Worm (Caenorhabditis elegans) whole organism, young adult: ENCODE measurements around the gene Y55F3AM.9.

ENCODE experiments used
- B0019.2 ChIP-seq: fragments of 200-800 bp; sonication (Bioruptor generic); conservative IDR thresholded peaks from 2 replicates; pipeline ENCODE4 v1.3.6; 2022; ENCODE audit warnings: missing genetic modification reagents, missing genetic modification characterization, missing compliant biosample characterization
- B0035.1 ChIP-seq: sonication (generic microtip); optimal IDR thresholded peaks from 2 replicates; lab custom pipeline; 2016; ENCODE audit warnings: missing genetic modification characterization, mild to moderate bottlenecking, missing compliant biosample characterization, missing genotype, missing genetic modification reagents
- Y53F4B.3 ChIP-seq: fragments of 200-800 bp; sonication (Bioruptor generic); IDR thresholded peaks from 2 replicates; pipeline ENCODE4 v1.3.6; 2022; ENCODE audit warnings: missing genetic modification reagents, missing genetic modification characterization, missing compliant biosample characterization
- attf-5 ChIP-seq: fragments of 200-800 bp; sonication (Bioruptor generic); optimal IDR thresholded peaks from 2 replicates; lab custom pipeline; 2018; ENCODE audit warnings: mild to moderate bottlenecking, missing genetic modification characterization, missing compliant biosample characterization
- ceh-40 ChIP-seq: fragments of 200-800 bp; sonication (Bioruptor generic); IDR thresholded peaks from 2 replicates; pipeline ENCODE4 v1.3.6; 2022; ENCODE audit warnings: missing genetic modification characterization, missing compliant biosample characterization
- die-1 ChIP-seq: sonication (generic microtip); optimal IDR thresholded peaks from 2 replicates; lab custom pipeline; 2016; ENCODE audit warnings: missing genotype, mild to moderate bottlenecking, missing genetic modification characterization, missing compliant biosample characterization
- ets-4 ChIP-seq: fragments of 200-800 bp; sonication (Bioruptor generic); optimal IDR thresholded peaks from 2 replicates; lab custom pipeline; 2018; ENCODE audit warnings: mild to moderate bottlenecking, missing genetic modification characterization, missing compliant biosample characterization
- hlh-12 ChIP-seq: sonication (generic microtip); optimal IDR thresholded peaks from 2 replicates; lab custom pipeline; 2016; ENCODE audit warnings: missing genetic modification characterization, missing compliant biosample characterization
- lir-1 ChIP-seq: fragments of 200-800 bp; sonication (Bioruptor generic); conservative IDR thresholded peaks from 2 replicates; pipeline ENCODE4 v1.3.6; 2022; ENCODE audit warnings: missing genetic modification reagents, missing genetic modification characterization, missing compliant biosample characterization
- nhr-80 ChIP-seq: sonication (generic microtip); optimal IDR thresholded peaks from 2 replicates; lab custom pipeline; 2016; ENCODE audit warnings: missing genetic modification characterization, missing compliant biosample characterization
- snpc-3.4 ChIP-seq: sonication (generic microtip); optimal IDR thresholded peaks from 2 replicates; lab custom pipeline; 2017; ENCODE audit warnings: missing genetic modification characterization, mild to moderate bottlenecking, missing compliant biosample characterization, antibody characterized with exemption, moderate library complexity, missing genotype, missing genetic modification reagents
- unc-62 ChIP-seq: fragments of 150-350 bp; optimal IDR thresholded peaks from 2 replicates; lab custom pipeline; 2014; ENCODE audit warnings: missing biosample characterization, missing genetic modification reagents, missing genetic modification characterization

DNA sequence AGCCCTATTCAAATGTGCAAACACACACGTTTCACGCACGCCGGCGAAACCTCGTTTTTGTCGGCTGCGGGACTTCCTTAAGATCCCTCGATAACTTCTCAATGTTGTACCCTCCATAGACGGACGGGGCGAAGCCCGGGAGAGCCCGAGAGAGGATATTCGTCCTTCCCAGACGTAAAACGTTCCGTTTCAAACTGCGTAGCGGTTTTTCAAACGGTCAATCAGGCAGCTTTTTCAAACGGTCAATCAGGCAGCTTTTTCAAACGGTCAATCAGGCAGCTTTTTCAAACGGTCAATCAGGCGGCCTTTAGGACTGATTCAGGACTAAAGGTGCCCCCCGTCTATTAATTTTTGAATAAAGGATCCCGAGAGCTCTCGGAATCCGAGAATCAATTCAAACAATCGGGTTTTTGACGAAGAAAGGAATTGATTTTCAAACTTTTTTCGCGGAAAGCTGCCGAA is 18.3 kb downstream of the Y55F3AM.9 start:
- TF ChIP-seq die-1 (tag; lab: Kevin White, UChicago): peak; percentile 71
- peak; percentile 76 for TF ChIP-seq B0019.2 (GFP tag; lab: Robert Waterston, UW)
- no peak for TF ChIP-seq B0035.1
- TF ChIP-seq unc-62 (GFP tag; lab: Kevin White, UChicago): no peak
- TF ChIP-seq hlh-12 (tag; lab: Kevin White, UChicago): peak; percentile 6
- TF ChIP-seq snpc-3.4 (tag; lab: Kevin White, UChicago): peak; percentile 98
- TF ChIP-seq attf-5: peak; percentile 4
- no peak for TF ChIP-seq ceh-40 (GFP tag; lab: Robert Waterston, UW)
- TF ChIP-seq lir-1: peak; percentile 68
- no peak for TF ChIP-seq ets-4 (GFP tag; lab: Kevin White, UChicago)
- no peak for TF ChIP-seq nhr-80 (tag; lab: Kevin White, UChicago)
- peak; percentile 82 for TF ChIP-seq Y53F4B.3 (GFP tag; lab: Robert Waterston, UW)
